Fruit fly (Drosophila melanogaster) whole organism, pupa: ENCODE measurements around the gene Qsox3.

Experiments
- CG10348 ChIP-seq: fragments of 200-800 bp; sonication (Bioruptor generic); IDR thresholded peaks from 2 replicates; pipeline ENCODE4 v1.3.6; 2022; ENCODE audit warnings: missing biosample characterization, missing genetic modification characterization
- CG12605 ChIP-seq: fragments of 200-800 bp; sonication (Bioruptor generic); IDR thresholded peaks from 2 replicates; pipeline ENCODE4 v1.3.6; 2022; ENCODE audit warnings: missing biosample characterization, missing genetic modification characterization
- CG13204 ChIP-seq: fragments of 200-800 bp; sonication (Bioruptor generic); optimal IDR thresholded peaks from 2 replicates; lab custom pipeline; 2018; ENCODE audit warnings: missing biosample characterization, mild to moderate bottlenecking, missing genetic modification characterization, moderate library complexity
- CG14655 ChIP-seq: fragments of 200-800 bp; sonication (Bioruptor generic); optimal IDR thresholded peaks from 3 replicates; lab custom pipeline; 2017; ENCODE audit warnings: mild to moderate bottlenecking, missing biosample characterization, missing genetic modification reagents, missing genetic modification characterization
- CG15710 ChIP-seq: fragments of 200-800 bp; sonication (Bioruptor generic); optimal IDR thresholded peaks from 2 replicates; lab custom pipeline; 2018; ENCODE audit warnings: missing biosample characterization, mild to moderate bottlenecking, missing genetic modification characterization, moderate library complexity
- CG17806 ChIP-seq: fragments of 200-800 bp; sonication (Bioruptor generic); optimal IDR thresholded peaks from 2 replicates; lab custom pipeline; 2018; ENCODE audit warnings: missing biosample characterization, mild to moderate bottlenecking, missing genetic modification characterization, moderate library complexity
- CG32121 ChIP-seq: fragments of 200-800 bp; sonication (Bioruptor generic); IDR thresholded peaks from 2 replicates; pipeline ENCODE4 v1.3.6; 2022; ENCODE audit warnings: missing biosample characterization, missing genetic modification characterization
- CG34367 ChIP-seq: fragments of 200-800 bp; sonication (Bioruptor generic); optimal IDR thresholded peaks from 2 replicates; lab custom pipeline; 2018; ENCODE audit warnings: missing biosample characterization, mild to moderate bottlenecking, missing genetic modification characterization
- CG4496 ChIP-seq: fragments of 200-800 bp; sonication (Bioruptor generic); IDR thresholded peaks from 3 replicates; pipeline ENCODE4 v1.3.6; 2022; ENCODE audit warnings: missing biosample characterization, missing genetic modification characterization
- CG8159 ChIP-seq: fragments of 200-800 bp; sonication (Bioruptor generic); optimal IDR thresholded peaks from 3 replicates; lab custom pipeline; 2018; ENCODE audit warnings: missing biosample characterization, mild to moderate bottlenecking, missing genetic modification characterization, moderate library complexity
- CG8301 ChIP-seq: fragments of 200-800 bp; sonication (Bioruptor generic); optimal IDR thresholded peaks from 2 replicates; lab custom pipeline; 2018; ENCODE audit warnings: missing biosample characterization, mild to moderate bottlenecking, missing genetic modification characterization
- CG9948 ChIP-seq: fragments of 200-800 bp; sonication (Bioruptor generic); optimal IDR thresholded peaks from 2 replicates; lab custom pipeline; 2018; ENCODE audit warnings: missing biosample characterization, mild to moderate bottlenecking, missing genetic modification characterization, moderate library complexity
- D1 ChIP-seq: fragments of 200-800 bp; sonication (Bioruptor generic); optimal IDR thresholded peaks from 2 replicates; lab custom pipeline; 2018; ENCODE audit warnings: missing biosample characterization, mild to moderate bottlenecking, missing genetic modification characterization, moderate library complexity
- EcR ChIP-seq: fragments of 200-800 bp; sonication (Bioruptor generic); optimal IDR thresholded peaks from 3 replicates; lab custom pipeline; 2019; ENCODE audit warnings: missing biosample characterization, missing genetic modification characterization, mild to moderate bottlenecking, moderate library complexity, missing genetic modification reagents
- Ets98B ChIP-seq: fragments of 200-800 bp; sonication (Bioruptor generic); IDR thresholded peaks from 2 replicates; pipeline ENCODE4 v1.3.6; 2022; ENCODE audit warnings: missing biosample characterization, missing genetic modification characterization
- Pif1A ChIP-seq: fragments of 200-800 bp; sonication (Bioruptor generic); optimal IDR thresholded peaks from 3 replicates; lab custom pipeline; 2016; ENCODE audit warnings: missing biosample characterization, missing genetic modification characterization
- Pif1B ChIP-seq: fragments of 200-800 bp; sonication (Bioruptor generic); optimal IDR thresholded peaks from 3 replicates; lab custom pipeline; 2016; ENCODE audit warnings: missing biosample characterization, missing genetic modification characterization
- Snoo ChIP-seq: fragments of 200-800 bp; sonication (Bioruptor generic); optimal IDR thresholded peaks from 3 replicates; lab custom pipeline; 2017; ENCODE audit warnings: missing biosample characterization, mild to moderate bottlenecking, missing genetic modification characterization, inconsistent platforms
- fd96Ca ChIP-seq: fragments of 200-800 bp; sonication (Bioruptor generic); IDR thresholded peaks from 3 replicates; pipeline ENCODE4 v1.3.6; 2022; ENCODE audit warnings: missing biosample characterization, missing genetic modification characterization
- gl ChIP-seq: fragments of 200-800 bp; sonication (Bioruptor generic); optimal IDR thresholded peaks from 2 replicates; lab custom pipeline; 2018; ENCODE audit warnings: missing biosample characterization, mild to moderate bottlenecking, missing genetic modification characterization
- rn ChIP-seq: fragments of 200-800 bp; sonication (Bioruptor generic); IDR thresholded peaks from 2 replicates; pipeline ENCODE4 v1.3.6; 2022; ENCODE audit warnings: missing biosample characterization, missing genetic modification characterization

The Qsox3 gene

DNA sequence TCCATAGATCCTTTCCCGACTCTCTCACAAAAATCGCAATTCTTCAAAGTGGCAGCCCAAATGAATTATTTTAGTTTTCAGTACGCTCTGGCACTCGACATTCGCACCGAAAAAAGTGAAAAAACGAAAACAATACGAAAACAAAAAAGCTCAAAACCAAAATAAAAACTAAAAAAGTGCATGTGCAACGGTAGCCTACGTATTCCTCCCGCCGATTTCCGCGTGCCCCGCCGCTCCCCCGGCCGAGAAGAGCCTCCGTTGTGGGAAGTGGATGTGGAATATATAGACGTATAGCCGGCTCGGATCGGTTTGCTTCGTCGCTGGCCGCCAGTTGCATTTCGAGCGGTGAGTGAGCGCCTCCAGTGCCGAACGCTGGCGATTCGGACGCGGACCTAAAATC, 36.5 kb downstream of the Qsox3 start:
- TF ChIP-seq Snoo (tag; lab: Kevin White, UChicago) = no peak
- TF ChIP-seq CG34367 = no peak
- TF ChIP-seq CG14655 (GFP tag; lab: Kevin White, UChicago) = no peak
- 0 out of 2 replicates have a peak, but pooled peaks have one; percentile 14 for TF ChIP-seq rn (GFP tag; lab: Robert Waterston, UW)
- no peak for TF ChIP-seq CG9948 (tag; lab: Kevin White, UChicago)
- TF ChIP-seq CG4496 (GFP tag; lab: Robert Waterston, UW) = no peak
- TF ChIP-seq Pif1A (GFP tag; lab: Kevin White, UChicago) = no peak
- no peak for TF ChIP-seq Pif1B (GFP tag; lab: Kevin White, UChicago)
- peak; percentile 74 for TF ChIP-seq CG13204 (GFP tag; lab: Kevin White, UChicago)
- no peak for TF ChIP-seq CG8301
- no peak for TF ChIP-seq CG15710
- TF ChIP-seq CG32121 (GFP tag; lab: Robert Waterston, UW) = peak; percentile 49; the same call in 1 of the 2 replicates
- TF ChIP-seq EcR (GFP tag; lab: Kevin White, UChicago) = no peak
- peak; percentile 32 for TF ChIP-seq CG8159 (tag; lab: Kevin White, UChicago)
- no peak for TF ChIP-seq D1 (tag; lab: Kevin White, UChicago)
- TF ChIP-seq gl = peak; percentile 20
- no peak for TF ChIP-seq CG12605 (GFP tag; lab: Robert Waterston, UW)
- TF ChIP-seq Ets98B (GFP tag; lab: Robert Waterston, UW) = peak; percentile 43
- TF ChIP-seq fd96Ca (GFP tag; lab: Robert Waterston, UW) = peak; percentile 59; the same call in 2 of the 3 replicates
- no peak for TF ChIP-seq CG10348 (GFP tag; lab: Robert Waterston, UW)
- no peak for TF ChIP-seq CG17806

DNA sequence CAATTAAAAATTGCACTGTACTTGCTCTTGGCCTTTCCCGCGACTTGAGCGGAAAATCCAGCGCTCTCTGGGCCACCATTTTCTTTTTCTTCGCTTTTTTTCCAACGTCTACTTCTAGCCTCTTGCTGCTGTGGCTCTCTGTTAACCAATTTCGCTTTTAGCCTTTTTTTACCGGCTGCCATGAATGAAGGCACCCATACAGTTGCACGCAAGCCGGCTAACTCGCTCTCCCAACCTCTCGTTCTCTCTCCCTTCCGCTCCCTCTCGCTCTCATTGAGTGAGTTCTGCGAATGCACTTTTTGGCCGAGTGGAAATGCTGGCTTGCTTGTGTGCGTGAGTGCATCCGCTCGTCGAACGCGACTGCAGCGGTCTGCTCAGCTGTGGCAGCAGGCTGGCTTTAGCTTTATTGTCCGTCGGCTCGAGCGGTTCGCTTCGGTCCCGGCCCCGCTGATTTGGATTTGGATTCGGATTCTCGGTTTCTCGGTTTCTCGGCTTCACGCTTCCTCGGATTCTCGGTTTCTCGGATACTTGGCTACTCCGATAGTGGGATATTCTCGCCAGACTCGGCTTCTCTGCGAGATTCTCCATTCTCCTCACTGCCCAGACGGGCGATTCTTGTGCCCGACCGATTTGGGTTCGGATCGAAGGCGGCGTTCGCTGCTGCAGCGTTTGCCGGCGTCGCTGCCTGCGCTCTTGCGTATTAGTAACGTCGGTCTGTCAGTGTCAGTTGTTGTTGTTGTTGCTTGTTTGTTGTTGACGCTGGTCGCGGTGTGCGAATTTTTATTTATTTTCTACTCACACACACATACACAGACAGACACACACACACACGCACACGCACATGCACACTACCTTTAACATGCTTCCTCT, 37.3 kb downstream of the Qsox3 start, which contains the start of gene Eip93F:
Gene Eip93F, plus strand, starts transcription at position 424 of the 870 bp plus-strand sequence.
- TF ChIP-seq Pif1A (GFP tag; lab: Kevin White, UChicago) (peak; percentile 38), Pif1B (GFP tag; lab: Kevin White, UChicago) (peak; percentile 0), CG4496 (GFP tag; lab: Robert Waterston, UW) (peak; percentile 70; the same call in 2 of the 3 replicates), CG13204 (GFP tag; lab: Kevin White, UChicago) (peak; percentile 93), EcR (GFP tag; lab: Kevin White, UChicago) (peak; percentile 63), CG17806 (peak; percentile 17), CG32121 (GFP tag; lab: Robert Waterston, UW) (peak; percentile 37; the same call in 1 of the 2 replicates), CG8159 (tag; lab: Kevin White, UChicago) (peak; percentile 35), CG15710 (peak; percentile 66), CG34367 (peak; percentile 63), CG14655 (GFP tag; lab: Kevin White, UChicago) (peak; percentile 77), Snoo (tag; lab: Kevin White, UChicago) (no peak), rn (GFP tag; lab: Robert Waterston, UW) (no peak), CG9948 (tag; lab: Kevin White, UChicago) (peak; percentile 26), CG10348 (GFP tag; lab: Robert Waterston, UW) (no peak), D1 (tag; lab: Kevin White, UChicago) (peak; percentile 39), fd96Ca (GFP tag; lab: Robert Waterston, UW) (peak; percentile 79), CG12605 (GFP tag; lab: Robert Waterston, UW) (peak; percentile 52), CG8301 (peak; percentile 52), Ets98B (GFP tag; lab: Robert Waterston, UW) (peak; percentile 67), gl (peak; percentile 88)

DNA sequence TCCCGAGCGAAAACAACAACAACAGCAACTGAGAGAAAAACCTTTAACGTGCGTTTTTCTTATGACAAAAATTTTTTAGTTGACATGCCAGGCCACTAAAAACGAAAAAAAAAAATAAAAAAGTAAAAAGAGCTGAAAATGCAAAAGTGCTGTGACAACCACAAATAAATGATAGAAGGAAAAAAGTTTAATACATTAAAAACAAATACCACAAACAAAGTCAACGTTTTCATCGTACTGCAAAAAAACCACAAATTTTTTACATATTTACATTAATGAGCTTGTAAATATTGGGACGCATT, 37.9 kb downstream of the Qsox3 start:
- peak; percentile 5 for TF ChIP-seq D1 (tag; lab: Kevin White, UChicago)
- TF ChIP-seq CG14655 (GFP tag; lab: Kevin White, UChicago) = peak; percentile 11
- peak; percentile 22 for TF ChIP-seq Pif1A (GFP tag; lab: Kevin White, UChicago)
- TF ChIP-seq rn (GFP tag; lab: Robert Waterston, UW) = no peak

DNA sequence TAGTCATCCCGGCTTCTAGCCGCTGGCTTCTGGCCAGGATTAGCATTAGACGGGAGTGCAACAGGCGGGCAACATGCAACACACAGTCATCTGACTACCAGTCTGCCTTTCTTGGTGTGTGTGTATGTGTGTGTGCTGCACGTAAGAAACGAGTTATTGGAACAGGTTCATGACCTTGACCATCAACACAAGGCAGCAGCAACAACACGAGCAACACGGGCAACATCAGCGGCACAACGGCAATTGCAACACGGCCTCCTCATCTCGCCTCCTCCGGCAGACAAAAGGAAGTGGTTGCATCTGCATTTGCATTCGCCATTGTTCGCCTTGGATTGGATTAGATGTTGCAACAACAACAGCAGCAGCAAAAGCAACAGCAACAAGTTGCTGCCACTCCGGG, 39.8 kb downstream of the Qsox3 start:
- no peak for TF ChIP-seq Pif1A (GFP tag; lab: Kevin White, UChicago)
- TF ChIP-seq Pif1B (GFP tag; lab: Kevin White, UChicago) = no peak
- TF ChIP-seq EcR (GFP tag; lab: Kevin White, UChicago) = peak; percentile 83
- no peak for TF ChIP-seq CG12605 (GFP tag; lab: Robert Waterston, UW)
- 0 out of 3 replicates have a peak, but pooled peaks have one; percentile 18 for TF ChIP-seq fd96Ca (GFP tag; lab: Robert Waterston, UW)
- TF ChIP-seq CG4496 (GFP tag; lab: Robert Waterston, UW) = peak; percentile 57; the same call in 2 of the 3 replicates
- no peak for TF ChIP-seq Ets98B (GFP tag; lab: Robert Waterston, UW)
- TF ChIP-seq CG13204 (GFP tag; lab: Kevin White, UChicago) = peak; percentile 15
- TF ChIP-seq CG9948 (tag; lab: Kevin White, UChicago) = no peak
- no peak for TF ChIP-seq CG14655 (GFP tag; lab: Kevin White, UChicago)
- no peak for TF ChIP-seq CG34367
- no peak for TF ChIP-seq CG17806
- no peak for TF ChIP-seq Snoo (tag; lab: Kevin White, UChicago)
- no peak for TF ChIP-seq rn (GFP tag; lab: Robert Waterston, UW)
- TF ChIP-seq CG8159 (tag; lab: Kevin White, UChicago) = no peak
- no peak for TF ChIP-seq CG32121 (GFP tag; lab: Robert Waterston, UW)
- TF ChIP-seq, all 21 proteins: peak for 4

DNA sequence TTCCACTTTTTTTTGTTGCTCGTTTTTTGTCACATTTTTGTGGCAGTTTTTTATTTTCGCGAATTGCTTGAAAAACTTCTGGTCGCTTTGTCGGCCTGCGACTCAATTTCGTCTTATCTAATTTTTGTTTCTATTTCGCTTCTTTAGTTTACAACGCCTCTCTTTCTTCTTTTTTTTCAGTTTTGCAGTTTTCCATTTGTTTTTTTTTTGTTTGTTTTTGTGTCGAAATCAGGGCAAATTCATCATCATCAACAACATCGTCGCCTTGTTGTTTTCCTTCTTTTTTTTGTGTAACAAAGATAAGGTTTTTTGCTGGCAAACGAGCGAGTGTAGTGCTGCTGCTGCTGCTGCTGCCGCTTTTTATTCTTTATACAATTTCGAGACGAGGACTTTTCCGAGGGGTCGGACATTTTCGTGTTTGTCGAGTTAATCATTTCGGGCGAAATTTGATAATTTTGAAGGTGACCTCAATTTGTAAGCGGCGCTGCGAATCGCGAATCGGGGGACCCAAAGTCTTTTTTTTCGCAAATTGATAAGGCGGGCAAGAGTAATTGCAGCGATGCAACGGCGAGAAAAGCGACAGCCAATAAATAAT, 42.5 kb downstream of the Qsox3 start:
- TF ChIP-seq Ets98B (GFP tag; lab: Robert Waterston, UW) (peak; percentile 29; the same call in 1 of the 2 replicates), CG15710 (no peak), CG10348 (GFP tag; lab: Robert Waterston, UW) (no peak), CG12605 (GFP tag; lab: Robert Waterston, UW) (peak; percentile 65), CG32121 (GFP tag; lab: Robert Waterston, UW) (no peak; the same call in 1 of the 2 replicates), CG13204 (GFP tag; lab: Kevin White, UChicago) (no peak), EcR (GFP tag; lab: Kevin White, UChicago) (no peak), rn (GFP tag; lab: Robert Waterston, UW) (no peak), CG8159 (tag; lab: Kevin White, UChicago) (no peak), CG8301 (no peak), CG9948 (tag; lab: Kevin White, UChicago) (no peak), Pif1A (GFP tag; lab: Kevin White, UChicago) (no peak), CG34367 (no peak), fd96Ca (GFP tag; lab: Robert Waterston, UW) (no peak), CG4496 (GFP tag; lab: Robert Waterston, UW) (peak; percentile 17; the same call in 1 of the 3 replicates), gl (no peak), Pif1B (GFP tag; lab: Kevin White, UChicago) (no peak), CG17806 (no peak), CG14655 (GFP tag; lab: Kevin White, UChicago) (no peak), D1 (tag; lab: Kevin White, UChicago) (no peak)
